Fruit fly (Drosophila melanogaster) whole organism, embryonic: ENCODE results near the gene CG14805.

Experiments
- ATbp ChIP-seq: fragments of 200-800 bp; sonication (Bioruptor generic); optimal IDR thresholded peaks from 2 replicates; lab custom pipeline; 2017; ENCODE audit warnings: missing biosample characterization, mild to moderate bottlenecking, missing genetic modification characterization, missing genetic modification reagents
- B-H2 ChIP-seq: fragments of 200-800 bp; sonication (Bioruptor generic); optimal IDR thresholded peaks from 2 replicates; lab custom pipeline; 2018; ENCODE audit warnings: missing biosample characterization, mild to moderate bottlenecking, missing genetic modification characterization
- CG10209 ChIP-seq: fragments of 200-800 bp; sonication (Bioruptor generic); optimal IDR thresholded peaks from 3 replicates; lab custom pipeline; 2017; ENCODE audit warnings: missing biosample characterization, mild to moderate bottlenecking, missing genetic modification characterization, missing genetic modification reagents
- CG11398 ChIP-seq: fragments of 200-800 bp; sonication (Bioruptor generic); optimal IDR thresholded peaks from 2 replicates; lab custom pipeline; 2016; ENCODE audit warnings: missing biosample characterization, missing genetic modification characterization
- CG13296 ChIP-seq: fragments of 200-800 bp; sonication (Bioruptor generic); optimal IDR thresholded peaks from 3 replicates; lab custom pipeline; 2018; ENCODE audit warnings: missing biosample characterization, mild to moderate bottlenecking, missing genetic modification characterization
- CG14667 ChIP-seq: fragments of 200-800 bp; sonication (Bioruptor generic); IDR thresholded peaks from 2 replicates; pipeline ENCODE4 v1.3.6; 2022; ENCODE audit warnings: missing biosample characterization, missing genetic modification characterization
- CG1602 ChIP-seq: fragments of 200-800 bp; sonication (Bioruptor generic); optimal IDR thresholded peaks from 3 replicates; lab custom pipeline; 2016; ENCODE audit warnings: missing biosample characterization, missing genetic modification characterization
- CG18599 ChIP-seq: fragments of 200-800 bp; sonication (Bioruptor generic); optimal IDR thresholded peaks from 3 replicates; lab custom pipeline; 2017; ENCODE audit warnings: missing biosample characterization, missing genetic modification characterization, mild to moderate bottlenecking, moderate library complexity, missing genetic modification reagents
- CG2129 ChIP-seq: fragments of 200-800 bp; sonication (Bioruptor generic); IDR thresholded peaks from 2 replicates; pipeline ENCODE4 v1.3.6; 2022; ENCODE audit warnings: missing biosample characterization, missing genetic modification characterization; ENCODE audit not compliant: partially characterized antibody
- CG2875 ChIP-seq: fragments of 200-800 bp; sonication (Bioruptor generic); optimal IDR thresholded peaks from 2 replicates; lab custom pipeline; 2017; ENCODE audit warnings: missing biosample characterization, mild to moderate bottlenecking, missing genetic modification characterization, missing genetic modification reagents
- CG30431 ChIP-seq: fragments of 200-800 bp; sonication (Bioruptor generic); optimal IDR thresholded peaks from 2 replicates; lab custom pipeline; 2017; ENCODE audit warnings: missing biosample characterization, missing genetic modification characterization
- CG4328 ChIP-seq: fragments of 200-800 bp; sonication (Bioruptor generic); optimal IDR thresholded peaks from 3 replicates; lab custom pipeline; 2017; ENCODE audit warnings: missing biosample characterization, missing genetic modification reagents, missing genetic modification characterization
- CG4730 ChIP-seq: fragments of 200-800 bp; sonication (Bioruptor generic); IDR thresholded peaks from 2 replicates; pipeline ENCODE4 v1.3.6; 2022; ENCODE audit warnings: missing biosample characterization, missing genetic modification characterization
- CG4854 ChIP-seq: fragments of 200-800 bp; sonication (Bioruptor generic); optimal IDR thresholded peaks from 2 replicates; lab custom pipeline; 2016; ENCODE audit warnings: missing biosample characterization, missing genetic modification characterization, inconsistent platforms
- CG5953 ChIP-seq: fragments of 200-800 bp; sonication (Bioruptor generic); IDR thresholded peaks from 2 replicates; pipeline ENCODE4 v1.3.6; 2022; ENCODE audit warnings: missing biosample characterization, missing genetic modification characterization
- CG6254 ChIP-seq: fragments of 200-800 bp; sonication (Bioruptor generic); optimal IDR thresholded peaks from 3 replicates; lab custom pipeline; 2017; ENCODE audit warnings: mild to moderate bottlenecking, missing biosample characterization, missing genetic modification reagents, missing genetic modification characterization
- CG6689 ChIP-seq: fragments of 200-800 bp; sonication (Bioruptor generic); IDR thresholded peaks from 2 replicates; pipeline ENCODE4 v1.3.6; 2022; ENCODE audit warnings: missing biosample characterization, missing genetic modification characterization
- CG6765 ChIP-seq: fragments of 200-800 bp; sonication (Bioruptor generic); optimal IDR thresholded peaks from 3 replicates; lab custom pipeline; 2017; ENCODE audit warnings: missing biosample characterization, mild to moderate bottlenecking, missing genetic modification characterization
- CG7839 ChIP-seq: fragments of 200-800 bp; sonication (Bioruptor generic); optimal IDR thresholded peaks from 3 replicates; lab custom pipeline; 2018; ENCODE audit warnings: missing biosample characterization, mild to moderate bottlenecking, missing genetic modification characterization, moderate library complexity
- CG8765 ChIP-seq: fragments of 200-800 bp; sonication (Bioruptor generic); IDR thresholded peaks from 2 replicates; pipeline ENCODE4 v1.3.6; 2022; ENCODE audit warnings: missing biosample characterization, missing genetic modification characterization
- CG9609 ChIP-seq: fragments of 200-800 bp; sonication (Bioruptor generic); optimal IDR thresholded peaks from 3 replicates; lab custom pipeline; 2016; ENCODE audit warnings: missing biosample characterization, missing genetic modification characterization
- CG9727 ChIP-seq: fragments of 200-800 bp; sonication (Bioruptor generic); optimal IDR thresholded peaks from 3 replicates; lab custom pipeline; 2017; ENCODE audit warnings: missing biosample characterization, mild to moderate bottlenecking, missing genetic modification characterization
- CG9876 ChIP-seq: fragments of 200-800 bp; sonication (Bioruptor generic); optimal IDR thresholded peaks from 2 replicates; lab custom pipeline; 2016; ENCODE audit warnings: missing biosample characterization, missing genetic modification characterization
- CHES-1-like ChIP-seq: fragments of 200-800 bp; sonication (Bioruptor generic); optimal IDR thresholded peaks from 2 replicates; lab custom pipeline; 2016; ENCODE audit warnings: missing biosample characterization, missing genetic modification characterization
- E2f1 ChIP-seq: fragments of 200-800 bp; sonication (Bioruptor generic); IDR thresholded peaks from 2 replicates; pipeline ENCODE4 v1.3.6; 2022; ENCODE audit warnings: missing biosample characterization, missing genetic modification characterization
- NC2α ChIP-seq: fragments of 200-800 bp; sonication (Bioruptor generic); optimal IDR thresholded peaks from 2 replicates; lab custom pipeline; 2016; ENCODE audit warnings: missing biosample characterization, missing genetic modification characterization
- Tbp ChIP-seq: fragments of >200 bp; optimal IDR thresholded peaks from 2 replicates; lab custom pipeline; 2018; ENCODE audit warnings: missing biosample characterization, missing genetic modification characterization
- Trl ChIP-seq, 3 experiments: fragments of >200 bp in 2 of 3; fragments of 200-800 bp in 1 of 3; sonication (Bioruptor generic) in 1 of 3; optimal IDR thresholded peaks; 2 replicates in 1 of 3; 3 replicates in 2 of 3; lab custom pipeline; 2016 to 2017; ENCODE audit warnings: missing biosample characterization in 1 of 3, missing genetic modification characterization in 1 of 3
- Usf ChIP-seq: fragments of 200-800 bp; sonication (Bioruptor generic); optimal IDR thresholded peaks from 2 replicates; lab custom pipeline; 2017; ENCODE audit warnings: missing genotype, missing biosample characterization, missing genetic modification characterization
- ab ChIP-seq: fragments of 200-800 bp; sonication (Bioruptor generic); optimal IDR thresholded peaks from 2 replicates; lab custom pipeline; 2016; ENCODE audit warnings: missing biosample characterization, missing genetic modification characterization
- bbx ChIP-seq: fragments of 200-800 bp; sonication (Bioruptor generic); IDR thresholded peaks from 2 replicates; pipeline ENCODE4 v1.3.6; 2022; ENCODE audit warnings: missing biosample characterization, missing genetic modification characterization; ENCODE audit not compliant: partially characterized antibody
- btn ChIP-seq: fragments of 200-800 bp; sonication (Bioruptor generic); optimal IDR thresholded peaks from 2 replicates; lab custom pipeline; 2016; ENCODE audit warnings: missing biosample characterization, missing genetic modification characterization
- da ChIP-seq: fragments of 200-800 bp; sonication (Bioruptor generic); optimal IDR thresholded peaks from 2 replicates; lab custom pipeline; 2016; ENCODE audit warnings: missing biosample characterization, missing genetic modification characterization
- en ChIP-seq: fragments of 200-800 bp; sonication (Bioruptor generic); optimal IDR thresholded peaks from 2 replicates; lab custom pipeline; 2016; ENCODE audit warnings: missing biosample characterization, missing genetic modification characterization
- exex ChIP-seq: fragments of 200-800 bp; sonication (Bioruptor generic); optimal IDR thresholded peaks from 4 replicates; lab custom pipeline; 2018; ENCODE audit warnings: missing biosample characterization, mild to moderate bottlenecking, missing genetic modification characterization, moderate library complexity
- eyg ChIP-seq: fragments of 200-800 bp; sonication (Bioruptor generic); optimal IDR thresholded peaks from 3 replicates; lab custom pipeline; 2016; ENCODE audit warnings: missing biosample characterization, missing genetic modification characterization
- her ChIP-seq: fragments of 200-800 bp; sonication (Bioruptor generic); optimal IDR thresholded peaks from 2 replicates; lab custom pipeline; 2016; ENCODE audit warnings: missing biosample characterization, missing genetic modification characterization
- klu ChIP-seq: fragments of 200-800 bp; sonication (Bioruptor generic); IDR thresholded peaks from 2 replicates; pipeline ENCODE4 v1.3.6; 2022; ENCODE audit warnings: missing biosample characterization, missing genetic modification characterization
- lola ChIP-seq, 3 experiments: fragments of >200 bp in 2 of 3; fragments of 200-800 bp in 1 of 3; sonication (Bioruptor generic) in 1 of 3; optimal IDR thresholded peaks; 2 replicates each; lab custom pipeline; 2017 to 2019; ENCODE audit warnings: missing biosample characterization in 3 of 3, missing genetic modification characterization in 3 of 3, mild to moderate bottlenecking in 1 of 3, moderate library complexity in 1 of 3
- onecut ChIP-seq: fragments of 200-800 bp; sonication (Bioruptor generic); IDR thresholded peaks from 2 replicates; pipeline ENCODE4 v1.3.6; 2022; ENCODE audit warnings: missing biosample characterization, missing genetic modification characterization
- schlank ChIP-seq: fragments of 200-800 bp; sonication (Bioruptor generic); optimal IDR thresholded peaks from 2 replicates; lab custom pipeline; 2018; ENCODE audit warnings: missing biosample characterization, mild to moderate bottlenecking, missing genetic modification characterization
- sens-2 ChIP-seq: fragments of 200-800 bp; sonication (Bioruptor generic); IDR thresholded peaks from 2 replicates; pipeline ENCODE4 v1.3.6; 2022; ENCODE audit warnings: missing biosample characterization, missing genetic modification characterization
- seq ChIP-seq: fragments of 200-800 bp; sonication (Bioruptor generic); IDR thresholded peaks from 2 replicates; pipeline ENCODE4 v1.3.6; 2022; ENCODE audit warnings: missing biosample characterization, missing genetic modification characterization
- sna ChIP-seq: fragments of 200-800 bp; sonication (Bioruptor generic); IDR thresholded peaks from 2 replicates; pipeline ENCODE4 v1.3.6; 2022; ENCODE audit warnings: missing biosample characterization, missing genetic modification characterization; ENCODE audit not compliant: partially characterized antibody
- unc-4 ChIP-seq: fragments of 200-800 bp; sonication (Bioruptor generic); IDR thresholded peaks from 2 replicates; pipeline ENCODE4 v1.3.6; 2022; ENCODE audit warnings: missing biosample characterization, missing genetic modification characterization; ENCODE audit not compliant: partially characterized antibody
- vnd ChIP-seq: fragments of 200-800 bp; sonication (Bioruptor generic); IDR thresholded peaks from 3 replicates; pipeline ENCODE4 v1.3.6; 2022; ENCODE audit warnings: missing biosample characterization, missing genetic modification characterization; ENCODE audit not compliant: partially characterized antibody
- wdn ChIP-seq: fragments of 200-800 bp; sonication (Bioruptor generic); IDR thresholded peaks from 2 replicates; pipeline ENCODE4 v1.3.6; 2022; ENCODE audit warnings: missing biosample characterization, missing genetic modification characterization
- wor ChIP-seq: fragments of 200-800 bp; sonication (Bioruptor generic); IDR thresholded peaks from 2 replicates; pipeline ENCODE4 v1.3.6; 2022; ENCODE audit warnings: missing biosample characterization, missing genetic modification characterization
- z ChIP-seq: fragments of 200-800 bp; sonication (Bioruptor generic); IDR thresholded peaks from 3 replicates; pipeline ENCODE4 v1.3.6; 2022; ENCODE audit warnings: missing biosample characterization, missing genetic modification characterization
- zen2 ChIP-seq: fragments of 200-800 bp; sonication (Bioruptor generic); IDR thresholded peaks from 3 replicates; pipeline ENCODE4 v1.3.6; 2022; ENCODE audit warnings: missing biosample characterization, missing genetic modification characterization; ENCODE audit not compliant: partially characterized antibody

Gene CG14805

dm6 chrX:1858867-1859266, 18.2 kb upstream of the CG14805 start, which contains the start of gene Lamtor5 (continued):
- TF ChIP-seq Usf (GFP tag; lab: Kevin White, UChicago): no peak
- TF ChIP-seq CG9876: no peak
- TF ChIP-seq CG30431 (GFP tag; lab: Kevin White, UChicago): no peak
- no peak for TF ChIP-seq unc-4 (GFP tag; lab: Robert Waterston, UW)
- TF ChIP-seq ab: no peak
- TF ChIP-seq da (GFP tag; lab: Kevin White, UChicago): no peak
- no peak for TF ChIP-seq CG6254 (GFP tag; lab: Kevin White, UChicago)
- no peak for TF ChIP-seq E2f1 (GFP tag; lab: Robert Waterston, UW)
- TF ChIP-seq CG2129: no peak
- TF ChIP-seq wdn (GFP tag; lab: Robert Waterston, UW): no peak
- TF ChIP-seq Trl (optimal IDR thresholded peaks at IDR 0.05; lab: Kevin White, UChicago): no peak
- TF ChIP-seq Trl (GFP tag; optimal IDR thresholded peaks at IDR 0.05; lab: Kevin White, UChicago): no peak
- no peak for TF ChIP-seq sna (GFP tag; lab: Robert Waterston, UW)
- no peak for TF ChIP-seq CG4328 (GFP tag; lab: Kevin White, UChicago)
- no peak for TF ChIP-seq CG9609 (GFP tag; lab: Kevin White, UChicago)
- TF ChIP-seq onecut: peak; percentile 18; the same call in 1 of the 2 replicates
- TF ChIP-seq zen2 (GFP tag; lab: Robert Waterston, UW): no peak
- peak; percentile 46 for TF ChIP-seq CG9727 (GFP tag; lab: Kevin White, UChicago)
- TF ChIP-seq CG11398: no peak
- TF ChIP-seq klu (GFP tag; lab: Robert Waterston, UW): peak; percentile 15; the same call in 1 of the 2 replicates
- no peak for TF ChIP-seq seq (GFP tag; lab: Robert Waterston, UW)
- TF ChIP-seq CG14667 (GFP tag; lab: Robert Waterston, UW): no peak
- TF ChIP-seq eyg: no peak
- TF ChIP-seq z (GFP tag; lab: Robert Waterston, UW): no peak
- TF ChIP-seq exex (tag; lab: Kevin White, UChicago): no peak
- TF ChIP-seq CG6689 (GFP tag; lab: Robert Waterston, UW): no peak

- TF ChIP-seq schlank (peak; percentile 24), CHES-1-like (peak; percentile 94), CG4854 (GFP tag; lab: Kevin White, UChicago) (peak; percentile 46), her (GFP tag; lab: Kevin White, UChicago) (peak; percentile 82), CG13296 (GFP tag; lab: Kevin White, UChicago) (peak; percentile 72), CG5953 (peak; percentile 60; the same call in 1 of the 2 replicates), CG4730 (peak; percentile 69), NC2α (GFP tag; lab: Kevin White, UChicago) (peak; percentile 64), CG18599 (GFP tag; lab: Kevin White, UChicago) (no peak), CG10209 (GFP tag; lab: Kevin White, UChicago) (peak; percentile 83), en (peak; percentile 69), btn (GFP tag; lab: Kevin White, UChicago) (peak; percentile 69), CG2875 (GFP tag; lab: Kevin White, UChicago) (no peak), B-H2 (GFP tag; lab: Kevin White, UChicago) (peak; percentile 61), wor (GFP tag; lab: Robert Waterston, UW) (peak; percentile 75), CG8765 (GFP tag; lab: Robert Waterston, UW) (peak; percentile 62; the same call in 1 of the 2 replicates), CG6765 (GFP tag; lab: Kevin White, UChicago) (peak; percentile 45), CG7839 (tag; lab: Kevin White, UChicago) (peak; percentile 82), ATbp (GFP tag; lab: Kevin White, UChicago) (no peak), bbx (GFP tag; lab: Robert Waterston, UW) (peak; percentile 17; the same call in 1 of the 2 replicates), sens-2 (GFP tag; lab: Robert Waterston, UW) (peak; percentile 39; the same call in 1 of the 2 replicates), lola (GFP tag; optimal IDR thresholded peaks at IDR 0.05; lab: Kevin White, UChicago) (peak in 1 of 3 experiments; percentile 38), Tbp (GFP tag; lab: Kevin White, UChicago) (no peak), vnd (GFP tag; lab: Robert Waterston, UW) (no peak), CG1602 (GFP tag; lab: Kevin White, UChicago) (peak; percentile 84)
Measured at dm6 chrX:1861620-1862184, 15.4 kb upstream of the CG14805 start, which contains the start of gene deltaCOP. Gene deltaCOP, minus strand, starts transcription at chrX:1861790.
